Worm (Caenorhabditis elegans) whole organism, young adult: ENCODE data around the gene T13C5.7.

Source experiments
- Y79H2A.3 ChIP-seq: fragments of 200-800 bp; sonication (Bioruptor generic); conservative IDR thresholded peaks from 2 replicates; pipeline ENCODE4 v1.3.6; 2022; ENCODE audit warnings: missing genetic modification reagents, missing genetic modification characterization, missing compliant biosample characterization
- attf-5 ChIP-seq: fragments of 200-800 bp; sonication (Bioruptor generic); optimal IDR thresholded peaks from 2 replicates; lab custom pipeline; 2018; ENCODE audit warnings: mild to moderate bottlenecking, missing genetic modification characterization, missing compliant biosample characterization
- dpff-1 ChIP-seq: sonication (generic microtip); optimal IDR thresholded peaks from 2 replicates; lab custom pipeline; 2017; ENCODE audit warnings: mild to moderate bottlenecking, missing genetic modification characterization, missing compliant biosample characterization
- nhr-90 ChIP-seq: sonication (generic microtip); optimal IDR thresholded peaks from 2 replicates; lab custom pipeline; 2016; ENCODE audit warnings: missing genotype, mild to moderate bottlenecking, missing genetic modification characterization, missing compliant biosample characterization
- sea-2 ChIP-seq: fragments of 200-800 bp; sonication (Bioruptor generic); IDR thresholded peaks from 2 replicates; pipeline ENCODE4 v1.3.6; 2022; ENCODE audit warnings: missing genetic modification characterization, missing compliant biosample characterization

DNA sequence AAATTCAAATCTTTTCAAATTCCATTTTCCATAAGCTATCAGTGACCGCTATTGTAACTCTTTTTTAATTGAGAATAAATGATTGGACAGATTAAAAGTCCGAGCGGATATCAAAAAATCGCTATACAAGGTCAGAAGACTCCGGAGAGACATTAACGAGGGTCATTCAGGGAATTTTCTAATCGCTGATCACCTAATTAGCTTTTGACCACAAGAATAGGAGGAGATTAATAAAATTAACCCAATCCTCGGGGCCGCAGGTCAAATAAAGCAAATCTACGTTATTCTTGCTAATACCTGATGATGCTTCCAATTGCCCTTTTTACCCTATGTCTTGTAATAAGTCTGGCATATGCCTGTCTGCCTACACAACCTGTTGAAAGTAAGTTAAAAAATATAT lies 6.7 kb upstream of the T13C5.7 start, which contains the start of gene T25B2.1:
- TF ChIP-seq dpff-1 = no peak
- no peak for TF ChIP-seq attf-5 (GFP tag; lab: Kevin White, UChicago)
- TF ChIP-seq sea-2 = no peak
- TF ChIP-seq Y79H2A.3 (GFP tag; lab: Robert Waterston, UW) = no peak
- no peak for TF ChIP-seq nhr-90 (tag; lab: Kevin White, UChicago)
